Fruit fly (Drosophila melanogaster) whole organism, embryonic: ENCODE results near the gene CG43090.
A peak's percentile ranks its signal among the peaks of the same experiment; 100 is the strongest.

ENCODE experiments used
- BEAF-32 ChIP-seq: fragments of 200-800 bp; sonication (Bioruptor generic); optimal IDR thresholded peaks from 3 replicates; lab custom pipeline; 2017; ENCODE audit warnings: missing biosample characterization, missing genetic modification characterization, mild to moderate bottlenecking, moderate library complexity, missing genetic modification reagents
- CG10147 ChIP-seq: fragments of 200-800 bp; sonication (Bioruptor generic); optimal IDR thresholded peaks from 2 replicates; lab custom pipeline; 2019; ENCODE audit warnings: missing biosample characterization, mild to moderate bottlenecking, missing genetic modification characterization, moderate library complexity
- CG10267 ChIP-seq: fragments of 200-800 bp; sonication (Bioruptor generic); optimal IDR thresholded peaks from 2 replicates; lab custom pipeline; 2018; ENCODE audit warnings: missing biosample characterization, mild to moderate bottlenecking, missing genetic modification characterization, moderate library complexity
- CG13775 ChIP-seq: fragments of 200-800 bp; sonication (Bioruptor generic); optimal IDR thresholded peaks from 3 replicates; lab custom pipeline; 2017; ENCODE audit warnings: missing biosample characterization, mild to moderate bottlenecking, missing genetic modification characterization
- CG17359 ChIP-seq: fragments of 200-800 bp; sonication (Bioruptor generic); optimal IDR thresholded peaks from 3 replicates; lab custom pipeline; 2018; ENCODE audit warnings: missing biosample characterization, mild to moderate bottlenecking, missing genetic modification characterization, moderate library complexity
- CG17829 ChIP-seq: fragments of 200-800 bp; optimal IDR thresholded peaks from 2 replicates; lab custom pipeline; 2019; ENCODE audit warnings: missing biosample characterization, mild to moderate bottlenecking, missing genetic modification characterization, moderate library complexity
- CG1832 ChIP-seq: fragments of 200-800 bp; sonication (Bioruptor generic); optimal IDR thresholded peaks from 2 replicates; lab custom pipeline; 2017; ENCODE audit warnings: missing biosample characterization, mild to moderate bottlenecking, missing genetic modification characterization, inconsistent platforms
- CG18476 ChIP-seq: fragments of 200-800 bp; sonication (Bioruptor generic); optimal IDR thresholded peaks from 2 replicates; lab custom pipeline; 2016; ENCODE audit warnings: missing biosample characterization, mild to moderate bottlenecking, missing genetic modification characterization
- CG32767 ChIP-seq: fragments of 200-800 bp; sonication (Bioruptor generic); IDR thresholded peaks from 2 replicates; pipeline ENCODE4 v1.3.6; 2022; ENCODE audit warnings: missing biosample characterization, missing genetic modification characterization
- CG34376 ChIP-seq: fragments of 200-800 bp; sonication (Bioruptor generic); optimal IDR thresholded peaks from 2 replicates; lab custom pipeline; 2018; ENCODE audit warnings: missing biosample characterization, mild to moderate bottlenecking, missing genetic modification characterization
- CG34422 ChIP-seq: fragments of 200-800 bp; sonication (Bioruptor generic); IDR thresholded peaks from 3 replicates; pipeline ENCODE4 v1.3.6; 2022; ENCODE audit warnings: missing biosample characterization, missing genetic modification characterization
- CG3847 ChIP-seq: fragments of 200-800 bp; sonication (Bioruptor generic); IDR thresholded peaks from 2 replicates; pipeline ENCODE4 v1.3.6; 2022; ENCODE audit warnings: missing biosample characterization, missing genetic modification characterization
- CG4617 ChIP-seq: fragments of 200-800 bp; sonication (Bioruptor generic); optimal IDR thresholded peaks from 3 replicates; lab custom pipeline; 2016; ENCODE audit warnings: missing biosample characterization, missing genetic modification characterization, borderline replicate concordance
- CG6272 ChIP-seq: fragments of 200-800 bp; sonication (Bioruptor generic); IDR thresholded peaks from 2 replicates; pipeline ENCODE4 v1.3.6; 2022; ENCODE audit warnings: missing biosample characterization, missing genetic modification characterization
- CG7556 ChIP-seq: fragments of 200-800 bp; sonication (Bioruptor generic); optimal IDR thresholded peaks from 2 replicates; lab custom pipeline; 2017; ENCODE audit warnings: missing biosample characterization, mild to moderate bottlenecking, missing genetic modification characterization
- CG8388 ChIP-seq: fragments of 200-800 bp; sonication (Bioruptor generic); optimal IDR thresholded peaks from 2 replicates; lab custom pipeline; 2019; ENCODE audit warnings: missing biosample characterization, mild to moderate bottlenecking, missing genetic modification characterization, moderate library complexity
- CG8478 ChIP-seq: fragments of >200 bp; optimal IDR thresholded peaks from 2 replicates; lab custom pipeline; 2018
- CG8944 ChIP-seq: fragments of 200-800 bp; sonication (Bioruptor generic); optimal IDR thresholded peaks from 3 replicates; lab custom pipeline; 2016; ENCODE audit warnings: missing biosample characterization, missing genetic modification characterization
- CG9797 ChIP-seq: fragments of 200-800 bp; sonication (Bioruptor generic); optimal IDR thresholded peaks from 3 replicates; lab custom pipeline; 2018; ENCODE audit warnings: missing biosample characterization, mild to moderate bottlenecking, missing genetic modification characterization
- Dad ChIP-seq: fragments of 200-800 bp; sonication (Bioruptor generic); optimal IDR thresholded peaks from 3 replicates; lab custom pipeline; 2016; ENCODE audit warnings: missing biosample characterization, missing genetic modification characterization
- Dp ChIP-seq: fragments of 200-800 bp; sonication (Bioruptor generic); optimal IDR thresholded peaks from 2 replicates; lab custom pipeline; 2018; ENCODE audit warnings: missing biosample characterization, mild to moderate bottlenecking, missing genetic modification characterization, moderate library complexity
- E2f2 ChIP-seq: fragments of 200-800 bp; sonication (Bioruptor generic); IDR thresholded peaks from 2 replicates; pipeline ENCODE4 v1.3.6; 2022; ENCODE audit warnings: missing biosample characterization, missing genetic modification characterization
- HmgD ChIP-seq: fragments of 200-800 bp; sonication (Bioruptor generic); optimal IDR thresholded peaks from 3 replicates; lab custom pipeline; 2016; ENCODE audit warnings: missing biosample characterization, missing genetic modification characterization
- Hmx ChIP-seq: fragments of 200-800 bp; sonication (Bioruptor generic); optimal IDR thresholded peaks from 2 replicates; lab custom pipeline; 2016; ENCODE audit warnings: missing biosample characterization, missing genetic modification characterization
- MBD-R2 ChIP-seq: fragments of 200-800 bp; sonication (Bioruptor generic); IDR thresholded peaks from 2 replicates; pipeline ENCODE4 v1.3.6; 2022; ENCODE audit warnings: missing biosample characterization, missing genetic modification characterization
- MTF-1 ChIP-seq: fragments of 200-800 bp; sonication (Bioruptor generic); optimal IDR thresholded peaks from 2 replicates; lab custom pipeline; 2018; ENCODE audit warnings: missing biosample characterization, mild to moderate bottlenecking, missing genetic modification characterization, borderline replicate concordance
- Med ChIP-seq: fragments of 200-800 bp; sonication (Bioruptor generic); peaks from one replicate; lab custom pipeline; 2016; ENCODE audit warnings: missing biosample characterization, missing genetic modification characterization, mild to moderate bottlenecking, inconsistent platforms, moderate library complexity
- Sin3A ChIP-seq: fragments of >200 bp; optimal IDR thresholded peaks from 2 replicates; lab custom pipeline; 2018
- Sry-β ChIP-seq: fragments of 200-800 bp; sonication (Bioruptor generic); optimal IDR thresholded peaks from 2 replicates; lab custom pipeline; 2018; ENCODE audit warnings: missing biosample characterization, mild to moderate bottlenecking, missing genetic modification characterization, moderate library complexity
- Sry-δ ChIP-seq: fragments of 200-800 bp; sonication (Bioruptor generic); optimal IDR thresholded peaks from 2 replicates; lab custom pipeline; 2016; ENCODE audit warnings: missing biosample characterization, missing genetic modification characterization
- YL-1 ChIP-seq: fragments of 200-800 bp; sonication (Bioruptor generic); optimal IDR thresholded peaks from 3 replicates; lab custom pipeline; 2017; ENCODE audit warnings: missing biosample characterization, mild to moderate bottlenecking, missing genetic modification characterization
- ara ChIP-seq: fragments of 200-800 bp; sonication (Bioruptor generic); IDR thresholded peaks from 2 replicates; pipeline ENCODE4 v1.3.6; 2022; ENCODE audit warnings: missing biosample characterization, missing genetic modification characterization
- br ChIP-seq: fragments of >200 bp; optimal IDR thresholded peaks from 2 replicates; lab custom pipeline; 2017
- cg ChIP-seq: fragments of 200-800 bp; sonication (Bioruptor generic); optimal IDR thresholded peaks from 3 replicates; lab custom pipeline; 2019; ENCODE audit warnings: missing biosample characterization, mild to moderate bottlenecking, missing genetic modification characterization, moderate library complexity
- chinmo ChIP-seq: fragments of 200-800 bp; sonication (Bioruptor generic); IDR thresholded peaks from 4 replicates; pipeline ENCODE4 v1.3.6; 2022; ENCODE audit warnings: missing biosample characterization, missing genetic modification characterization; ENCODE audit not compliant: partially characterized antibody
- en ChIP-seq: fragments of 200-800 bp; sonication (Bioruptor generic); optimal IDR thresholded peaks from 2 replicates; lab custom pipeline; 2016; ENCODE audit warnings: missing biosample characterization, missing genetic modification characterization
- ewg ChIP-seq: fragments of 200-800 bp; sonication (Bioruptor generic); optimal IDR thresholded peaks from 3 replicates; lab custom pipeline; 2017; ENCODE audit warnings: mild to moderate bottlenecking, missing biosample characterization, missing genetic modification reagents, missing genetic modification characterization
- gfzf ChIP-seq: fragments of 200-800 bp; sonication (Bioruptor generic); optimal IDR thresholded peaks from 2 replicates; lab custom pipeline; 2016; ENCODE audit warnings: missing biosample characterization, mild to moderate bottlenecking, missing genetic modification characterization, moderate library complexity
- her ChIP-seq: fragments of 200-800 bp; sonication (Bioruptor generic); optimal IDR thresholded peaks from 2 replicates; lab custom pipeline; 2016; ENCODE audit warnings: missing biosample characterization, missing genetic modification characterization
- insv ChIP-seq, 2 experiments: fragments of 200-800 bp; sonication (Bioruptor generic); optimal IDR thresholded peaks; 3 replicates each; lab custom pipeline; 2016 to 2018; ENCODE audit warnings: missing biosample characterization in 2 of 2, missing genetic modification characterization in 2 of 2
- mld ChIP-seq: fragments of 200-800 bp; sonication (Bioruptor generic); IDR thresholded peaks from 3 replicates; pipeline ENCODE4 v1.3.6; 2022; ENCODE audit warnings: missing biosample characterization, missing genetic modification characterization; ENCODE audit not compliant: partially characterized antibody
- peb ChIP-seq: fragments of 200-800 bp; sonication (Bioruptor generic); IDR thresholded peaks from 2 replicates; pipeline ENCODE4 v1.3.6; 2022; ENCODE audit warnings: missing biosample characterization, missing genetic modification characterization
- pros ChIP-seq: fragments of 200-800 bp; sonication (Bioruptor generic); optimal IDR thresholded peaks from 3 replicates; lab custom pipeline; 2019; ENCODE audit warnings: missing biosample characterization, mild to moderate bottlenecking, missing genetic modification characterization, moderate library complexity
- ranshi ChIP-seq: fragments of 200-800 bp; sonication (Bioruptor generic); IDR thresholded peaks from 2 replicates; pipeline ENCODE4 v1.3.6; 2022; ENCODE audit warnings: missing biosample characterization, missing genetic modification characterization
- sd ChIP-seq: fragments of 200-800 bp; sonication (Bioruptor generic); optimal IDR thresholded peaks from 3 replicates; lab custom pipeline; 2018; ENCODE audit warnings: missing biosample characterization, mild to moderate bottlenecking, missing genetic modification characterization, moderate library complexity
- sens-2 ChIP-seq: fragments of 200-800 bp; sonication (Bioruptor generic); IDR thresholded peaks from 2 replicates; pipeline ENCODE4 v1.3.6; 2022; ENCODE audit warnings: missing biosample characterization, missing genetic modification characterization
- sob ChIP-seq: fragments of 200-800 bp; sonication (Bioruptor generic); IDR thresholded peaks from 2 replicates; pipeline ENCODE4 v1.3.6; 2022; ENCODE audit warnings: missing biosample characterization, missing genetic modification characterization
- sr ChIP-seq: fragments of 200-800 bp; sonication (Bioruptor generic); IDR thresholded peaks from 3 replicates; pipeline ENCODE4 v1.3.6; 2022; ENCODE audit warnings: missing biosample characterization, missing genetic modification characterization
- stwl ChIP-seq: fragments of 200-800 bp; sonication (Bioruptor generic); optimal IDR thresholded peaks from 3 replicates; lab custom pipeline; 2018; ENCODE audit warnings: missing biosample characterization, mild to moderate bottlenecking, missing genetic modification characterization, moderate library complexity
- unc-4 ChIP-seq: fragments of 200-800 bp; sonication (Bioruptor generic); IDR thresholded peaks from 2 replicates; pipeline ENCODE4 v1.3.6; 2022; ENCODE audit warnings: missing biosample characterization, missing genetic modification characterization; ENCODE audit not compliant: partially characterized antibody

The CG43090 gene

DNA sequence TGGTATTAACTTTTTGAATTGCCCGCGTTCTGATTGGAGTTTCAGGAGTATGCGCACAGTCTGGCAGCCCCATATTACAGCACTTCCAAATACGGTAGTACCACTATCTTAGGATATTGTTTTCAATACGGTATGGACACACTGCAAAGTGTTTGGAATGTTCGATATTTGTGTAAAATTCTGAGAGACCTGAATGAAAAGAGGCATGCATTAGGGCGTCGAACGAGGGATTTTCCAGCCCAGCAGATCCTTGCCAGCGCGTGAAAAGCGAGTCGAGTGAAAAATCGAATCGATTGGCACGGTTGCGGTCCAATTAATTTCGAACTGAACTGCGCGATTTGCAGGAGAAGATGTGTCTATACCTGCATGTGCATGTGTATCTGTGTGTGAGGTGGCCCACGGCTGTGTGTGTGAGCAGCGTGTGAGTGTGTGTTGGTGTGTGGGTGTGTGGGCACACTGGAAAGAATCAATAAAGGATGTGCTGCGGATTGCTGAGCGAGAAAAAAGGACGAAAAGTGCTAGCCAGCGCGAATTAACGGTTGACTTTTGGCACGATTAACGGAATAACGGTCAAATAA is 25.9 kb upstream of the CG43090 start, which contains the start of gene dtn:
TSS of gene dtn (plus strand) at position 176 of the 578 bp plus-strand sequence.
- TF ChIP-seq Med (GFP tag; lab: Kevin White, UChicago): peak; percentile 57
- peak; percentile 97 for TF ChIP-seq cg (GFP tag; lab: Kevin White, UChicago)
- peak; percentile 28 for TF ChIP-seq Sry-δ (GFP tag; lab: Kevin White, UChicago)
- TF ChIP-seq CG34422: 0 out of 3 replicates have a peak, but pooled peaks have one; percentile 27
- TF ChIP-seq CG4617 (GFP tag; lab: Kevin White, UChicago): peak; percentile 78
- TF ChIP-seq CG6272 (GFP tag; lab: Robert Waterston, UW): no peak
- peak; percentile 5 for TF ChIP-seq CG10147 (GFP tag; lab: Kevin White, UChicago)
- TF ChIP-seq YL-1 (GFP tag; lab: Kevin White, UChicago): peak; percentile 62
- TF ChIP-seq CG13775: no peak
- TF ChIP-seq mld: no peak
- TF ChIP-seq CG32767 (GFP tag; lab: Robert Waterston, UW): peak; percentile 76; the same call in 1 of the 2 replicates
- no peak for TF ChIP-seq br (lab: Kevin White, UChicago)
- no peak for TF ChIP-seq peb (GFP tag; lab: Robert Waterston, UW)
- no peak for TF ChIP-seq ranshi
- TF ChIP-seq Dad (GFP tag; lab: Kevin White, UChicago): no peak
- no peak for TF ChIP-seq en (GFP tag; lab: Kevin White, UChicago)
- TF ChIP-seq CG8478 (lab: Kevin White, UChicago): peak; percentile 92
- no peak for TF ChIP-seq CG8944 (GFP tag; lab: Kevin White, UChicago)
- TF ChIP-seq stwl: peak; percentile 18
- peak; percentile 95 for TF ChIP-seq sd (tag; lab: Kevin White, UChicago)
- TF ChIP-seq CG34376 (GFP tag; lab: Kevin White, UChicago): peak; percentile 3
- no peak for TF ChIP-seq CG1832 (GFP tag; lab: Kevin White, UChicago)
- TF ChIP-seq insv (GFP tag; optimal IDR thresholded peaks at IDR 0.05; lab: Kevin White, UChicago): peak; percentile 79 to 95
- peak; percentile 15 for TF ChIP-seq CG17829 (tag; lab: Kevin White, UChicago)
- no peak for TF ChIP-seq CG18476 (GFP tag; lab: Kevin White, UChicago)
- no peak for TF ChIP-seq sens-2 (GFP tag; lab: Robert Waterston, UW)
- peak; percentile 59 for TF ChIP-seq CG9797 (GFP tag; lab: Kevin White, UChicago)
- peak; percentile 51 for TF ChIP-seq BEAF-32 (GFP tag; lab: Kevin White, UChicago)
- no peak for TF ChIP-seq Sry-β (GFP tag; lab: Kevin White, UChicago)
- TF ChIP-seq unc-4 (GFP tag; lab: Robert Waterston, UW): 0 out of 2 replicates have a peak, but pooled peaks have one; percentile 28
- TF ChIP-seq ara (GFP tag; lab: Robert Waterston, UW): no peak
- no peak for TF ChIP-seq MTF-1
- TF ChIP-seq HmgD (GFP tag; lab: Kevin White, UChicago): no peak
- 0 out of 2 replicates have a peak, but pooled peaks have one; percentile 24 for TF ChIP-seq sob
- peak; percentile 33; the same call in 1 of the 2 replicates for TF ChIP-seq CG3847
- TF ChIP-seq Hmx: no peak
- 0 out of 3 replicates have a peak, but pooled peaks have one; percentile 8 for TF ChIP-seq sr
- peak; percentile 62; the same call in 1 of the 4 replicates for TF ChIP-seq chinmo
- no peak for TF ChIP-seq CG17359 (tag; lab: Kevin White, UChicago)
- peak; percentile 50 for TF ChIP-seq Sin3A
- TF ChIP-seq CG10267: peak; percentile 13
- no peak for TF ChIP-seq CG7556 (GFP tag; lab: Kevin White, UChicago)
- no peak for TF ChIP-seq CG8388 (GFP tag; lab: Kevin White, UChicago)
- TF ChIP-seq her (GFP tag; lab: Kevin White, UChicago): no peak
- TF ChIP-seq Dp: peak; percentile 82
- TF ChIP-seq MBD-R2 (GFP tag; lab: Robert Waterston, UW): peak; percentile 54; the same call in 1 of the 2 replicates
- TF ChIP-seq ewg (GFP tag; lab: Kevin White, UChicago): peak; percentile 61
- TF ChIP-seq gfzf (GFP tag; lab: Kevin White, UChicago): peak; percentile 85
- TF ChIP-seq E2f2 (GFP tag; lab: Robert Waterston, UW): peak; percentile 84
- TF ChIP-seq pros (GFP tag; lab: Kevin White, UChicago): no peak
